Fruit fly (Drosophila melanogaster): ENCODE data around the gene Larp4B.

Larp4B gene

dm6 chr3L:3248714-3249663 lies 24.4 kb downstream of the Larp4B start (continued):
- no peak for TF ChIP-seq CG2199 (GFP tag; IDR thresholded peaks at IDR 0.05)
- peak; percentile 74; the same call in 1 of the 3 replicates for TF ChIP-seq so (GFP tag; IDR thresholded peaks at IDR 0.05)
- peak; percentile 53 for TF ChIP-seq CG18262 (tag; optimal IDR thresholded peaks at IDR 0.05)
- TF ChIP-seq CG13624 (GFP tag; optimal IDR thresholded peaks at IDR 0.05): peak; percentile 36
- peak; percentile 55 for TF ChIP-seq CG4820 (GFP tag; optimal IDR thresholded peaks at IDR 0.05)
- peak; percentile 2 for TF ChIP-seq Jarid2 (GFP tag; optimal IDR thresholded peaks at IDR 0.05)
- TF ChIP-seq CG9817 (tag; optimal IDR thresholded peaks at IDR 0.05): no peak
- peak; percentile 3 for TF ChIP-seq CG14710 (tag; optimal IDR thresholded peaks at IDR 0.05)
- TF ChIP-seq CG4854 (GFP tag; optimal IDR thresholded peaks at IDR 0.05): no peak
- peak; percentile 25 for TF ChIP-seq Dip3 (GFP tag; optimal IDR thresholded peaks at IDR 0.05)

dm6 chr3L:3249664-3249996 lies 25.0 kb downstream of the Larp4B start:
- TF ChIP-seq Usf (GFP tag; optimal IDR thresholded peaks at IDR 0.05) (no peak), amos (GFP tag; IDR thresholded peaks at IDR 0.05; ENCODE audit: partially characterized antibody) (no peak), Blimp-1 (GFP tag; optimal IDR thresholded peaks at IDR 0.05) (peak; percentile 96), sim (GFP tag; IDR thresholded peaks at IDR 0.05) (no peak), CG17186 (GFP tag; optimal IDR thresholded peaks at IDR 0.05) (no peak)

- TF ChIP-seq vvl (GFP tag; IDR thresholded peaks at IDR 0.05): peak; percentile 79
- TF ChIP-seq gem (tag; optimal IDR thresholded peaks at IDR 0.05): peak; percentile 97
- no peak for TF ChIP-seq CG7745 (tag; optimal IDR thresholded peaks at IDR 0.05)
- peak in 1 of 3 experiments; percentile 97 for TF ChIP-seq lola (GFP tag; optimal IDR thresholded peaks at IDR 0.05)
- TF ChIP-seq CG6854 (GFP tag; optimal IDR thresholded peaks at IDR 0.05): peak; percentile 90
- TF ChIP-seq CG4707 (GFP tag; optimal IDR thresholded peaks at IDR 0.05): peak; percentile 76
- TF ChIP-seq CG9727 (GFP tag; optimal IDR thresholded peaks at IDR 0.05): peak; percentile 98
- no peak for TF ChIP-seq usp (GFP tag; optimal IDR thresholded peaks at IDR 0.05)
- peak; percentile 96 for TF ChIP-seq odd (GFP tag; optimal IDR thresholded peaks at IDR 0.05)
- TF ChIP-seq Dip2 (GFP tag; IDR thresholded peaks at IDR 0.05): no peak
- TF ChIP-seq row (GFP tag; IDR thresholded peaks at IDR 0.05): peak; percentile 95
- peak; percentile 42 for TF ChIP-seq CG7271 (tag; optimal IDR thresholded peaks at IDR 0.05)
- peak; percentile 87 for TF ChIP-seq CG9215 (GFP tag; IDR thresholded peaks at IDR 0.05)
- TF ChIP-seq CG12104 (GFP tag; optimal IDR thresholded peaks at IDR 0.05): peak; percentile 95
- peak; percentile 78 for TF ChIP-seq CG6272 (GFP tag; IDR thresholded peaks at IDR 0.05)
- no peak for TF ChIP-seq ato (GFP tag; IDR thresholded peaks at IDR 0.05; ENCODE audit: partially characterized antibody)
- TF ChIP-seq CG10147 (GFP tag; optimal IDR thresholded peaks at IDR 0.05): peak; percentile 94
- TF ChIP-seq CG3163 (GFP tag; optimal IDR thresholded peaks at IDR 0.05): peak; percentile 79
- peak; percentile 85 for TF ChIP-seq CG2889 (GFP tag; IDR thresholded peaks at IDR 0.05)
- peak; percentile 82; the same call in 1 of the 2 replicates for TF ChIP-seq CG10366 (GFP tag; IDR thresholded peaks at IDR 0.05)
- TF ChIP-seq CG10462 (GFP tag; optimal IDR thresholded peaks at IDR 0.05): peak; percentile 94
- TF ChIP-seq kah (GFP tag; optimal IDR thresholded peaks at IDR 0.05): peak; percentile 73
- TF ChIP-seq tna (GFP tag; IDR thresholded peaks at IDR 0.05; ENCODE audit: partially characterized antibody): peak; percentile 58; the same call in 1 of the 2 replicates
- no peak for TF ChIP-seq CG14860 (GFP tag; IDR thresholded peaks at IDR 0.05; ENCODE audit: partially characterized antibody)
- TF ChIP-seq CG10321 (GFP tag; IDR thresholded peaks at IDR 0.05): peak; percentile 29; the same call in 1 of the 2 replicates
- TF ChIP-seq ash1 (GFP tag; optimal IDR thresholded peaks at IDR 0.05): no peak
- peak; percentile 85 for TF ChIP-seq CG18011 (GFP tag; optimal IDR thresholded peaks at IDR 0.05)
- peak; percentile 88 for TF ChIP-seq jing (GFP tag; optimal IDR thresholded peaks at IDR 0.05)
- TF ChIP-seq ap (GFP tag; IDR thresholded peaks at IDR 0.05): peak; percentile 72
These were observed 25.5 kb downstream of the Larp4B start for dm6 chr3L:3249997-3250774.

Measured in whole organism, embryonic.